Fruit fly (Drosophila melanogaster) whole organism, embryonic: ENCODE measurements around the gene CG12347.

Experiments used
- Ada2b ChIP-seq: fragments of 200-800 bp; sonication (Bioruptor generic); IDR thresholded peaks from 2 replicates; pipeline ENCODE4 v1.3.6; 2022; ENCODE audit warnings: missing biosample characterization, missing genetic modification characterization
- Aef1 ChIP-seq: fragments of 200-800 bp; sonication (Bioruptor generic); IDR thresholded peaks from 3 replicates; pipeline ENCODE4 v1.3.6; 2022; ENCODE audit warnings: missing biosample characterization, missing genetic modification characterization
- B-H2 ChIP-seq: fragments of 200-800 bp; sonication (Bioruptor generic); optimal IDR thresholded peaks from 2 replicates; lab custom pipeline; 2018; ENCODE audit warnings: missing biosample characterization, mild to moderate bottlenecking, missing genetic modification characterization
- CG11085 ChIP-seq: fragments of 200-800 bp; sonication (Bioruptor generic); IDR thresholded peaks from 2 replicates; pipeline ENCODE4 v1.3.6; 2022; ENCODE audit warnings: missing biosample characterization, missing genetic modification characterization
- CG11398 ChIP-seq: fragments of 200-800 bp; sonication (Bioruptor generic); optimal IDR thresholded peaks from 2 replicates; lab custom pipeline; 2016; ENCODE audit warnings: missing biosample characterization, missing genetic modification characterization
- CG11695 ChIP-seq: fragments of 200-800 bp; sonication (Bioruptor generic); IDR thresholded peaks from 3 replicates; pipeline ENCODE4 v1.3.6; 2022; ENCODE audit warnings: missing biosample characterization, missing genetic modification characterization
- CG12104 ChIP-seq: fragments of 200-800 bp; sonication (Bioruptor generic); optimal IDR thresholded peaks from 3 replicates; lab custom pipeline; 2016; ENCODE audit warnings: missing biosample characterization, missing genetic modification characterization
- CG13287 ChIP-seq: fragments of 200-800 bp; sonication (Bioruptor generic); IDR thresholded peaks from 2 replicates; pipeline ENCODE4 v1.3.6; 2022; ENCODE audit warnings: missing biosample characterization, missing genetic modification characterization; ENCODE audit not compliant: partially characterized antibody
- CG15696 ChIP-seq: fragments of 200-800 bp; sonication (Bioruptor generic); optimal IDR thresholded peaks from 2 replicates; lab custom pipeline; 2019; ENCODE audit warnings: missing biosample characterization, mild to moderate bottlenecking, missing genetic modification characterization, moderate library complexity
- CG16863 ChIP-seq: fragments of 200-800 bp; sonication (Bioruptor generic); optimal IDR thresholded peaks from 3 replicates; lab custom pipeline; 2016; ENCODE audit warnings: missing biosample characterization, missing genetic modification characterization
- CG17385 ChIP-seq: fragments of 200-800 bp; sonication (Bioruptor generic); optimal IDR thresholded peaks from 3 replicates; lab custom pipeline; 2018; ENCODE audit warnings: missing biosample characterization, mild to moderate bottlenecking, missing genetic modification characterization
- CG31224 ChIP-seq: fragments of 200-800 bp; sonication (Bioruptor generic); IDR thresholded peaks from 2 replicates; pipeline ENCODE4 v1.3.6; 2022; ENCODE audit warnings: missing biosample characterization, missing genetic modification characterization
- CG31365 ChIP-seq: fragments of 200-800 bp; sonication (Bioruptor generic); optimal IDR thresholded peaks from 2 replicates; lab custom pipeline; 2018; ENCODE audit warnings: missing biosample characterization, mild to moderate bottlenecking, missing genetic modification characterization
- CG4328 ChIP-seq: fragments of 200-800 bp; sonication (Bioruptor generic); optimal IDR thresholded peaks from 3 replicates; lab custom pipeline; 2017; ENCODE audit warnings: missing biosample characterization, missing genetic modification reagents, missing genetic modification characterization
- CG4360 ChIP-seq: fragments of 200-800 bp; sonication (Bioruptor generic); IDR thresholded peaks from 2 replicates; pipeline ENCODE4 v1.3.6; 2022; ENCODE audit warnings: missing biosample characterization, missing genetic modification characterization
- CG5245 ChIP-seq: fragments of 200-800 bp; sonication (Bioruptor generic); optimal IDR thresholded peaks from 3 replicates; lab custom pipeline; 2016; ENCODE audit warnings: missing biosample characterization, missing genetic modification characterization
- CG7357 ChIP-seq: fragments of 200-800 bp; sonication (Bioruptor generic); IDR thresholded peaks from 3 replicates; pipeline ENCODE4 v1.3.6; 2022; ENCODE audit warnings: missing biosample characterization, missing genetic modification characterization
- Chrac-16 ChIP-seq: fragments of 200-800 bp; sonication (Bioruptor generic); optimal IDR thresholded peaks from 3 replicates; lab custom pipeline; 2016; ENCODE audit warnings: missing biosample characterization, missing genetic modification characterization
- HLH3B ChIP-seq: fragments of 200-800 bp; sonication (Bioruptor generic); IDR thresholded peaks from 2 replicates; pipeline ENCODE4 v1.3.6; 2022; ENCODE audit warnings: missing biosample characterization, missing genetic modification characterization
- HLH4C ChIP-seq: fragments of 200-800 bp; sonication (Bioruptor generic); IDR thresholded peaks from 3 replicates; pipeline ENCODE4 v1.3.6; 2022; ENCODE audit warnings: missing biosample characterization, missing genetic modification characterization; ENCODE audit not compliant: partially characterized antibody
- HLH54F ChIP-seq: fragments of 200-800 bp; sonication (Bioruptor generic); optimal IDR thresholded peaks from 3 replicates; lab custom pipeline; 2016; ENCODE audit warnings: missing biosample characterization, missing genetic modification characterization
- Hmr ChIP-seq: fragments of 200-800 bp; sonication (Bioruptor generic); optimal IDR thresholded peaks from 3 replicates; lab custom pipeline; 2017; ENCODE audit warnings: mild to moderate bottlenecking, missing biosample characterization, missing genetic modification reagents, missing genetic modification characterization
- Hr51 ChIP-seq, 2 experiments: fragments of 200-800 bp; sonication (Bioruptor generic); optimal IDR thresholded peaks; 2 replicates in 1 of 2; 3 replicates in 1 of 2; lab custom pipeline; 2016 to 2018; ENCODE audit warnings: missing biosample characterization in 2 of 2, missing genetic modification characterization in 2 of 2, mild to moderate bottlenecking in 1 of 2, moderate library complexity in 1 of 2
- MBD-R2 ChIP-seq: fragments of 200-800 bp; sonication (Bioruptor generic); IDR thresholded peaks from 2 replicates; pipeline ENCODE4 v1.3.6; 2022; ENCODE audit warnings: missing biosample characterization, missing genetic modification characterization
- Max ChIP-seq: fragments of 200-800 bp; sonication (Bioruptor generic); optimal IDR thresholded peaks from 2 replicates; lab custom pipeline; 2016; ENCODE audit warnings: missing biosample characterization, mild to moderate bottlenecking, missing genetic modification characterization
- NK7.1 ChIP-seq: fragments of 200-800 bp; sonication (Bioruptor generic); optimal IDR thresholded peaks from 3 replicates; lab custom pipeline; 2016; ENCODE audit warnings: missing biosample characterization, missing genetic modification characterization
- TFAM ChIP-seq: fragments of 200-800 bp; sonication (Bioruptor generic); optimal IDR thresholded peaks from 2 replicates; lab custom pipeline; 2017; ENCODE audit warnings: missing biosample characterization, missing genetic modification characterization, inconsistent platforms
- Xbp1 ChIP-seq: fragments of 200-800 bp; sonication (Bioruptor generic); optimal IDR thresholded peaks from 3 replicates; lab custom pipeline; 2016; ENCODE audit warnings: missing biosample characterization, mild to moderate bottlenecking, missing genetic modification characterization
- aop ChIP-seq: fragments of 200-800 bp; sonication (Bioruptor generic); IDR thresholded peaks from 2 replicates; pipeline ENCODE4 v1.3.6; 2022; ENCODE audit warnings: missing biosample characterization, missing genetic modification characterization
- ase ChIP-seq: fragments of 200-800 bp; sonication (Bioruptor generic); IDR thresholded peaks from 3 replicates; pipeline ENCODE4 v1.3.6; 2022; ENCODE audit warnings: missing biosample characterization, missing genetic modification characterization
- bigmax ChIP-seq: fragments of 200-800 bp; sonication (Bioruptor generic); optimal IDR thresholded peaks from 2 replicates; lab custom pipeline; 2018; ENCODE audit warnings: missing biosample characterization, mild to moderate bottlenecking, missing genetic modification characterization
- btn ChIP-seq: fragments of 200-800 bp; sonication (Bioruptor generic); optimal IDR thresholded peaks from 2 replicates; lab custom pipeline; 2016; ENCODE audit warnings: missing biosample characterization, missing genetic modification characterization
- cg ChIP-seq: fragments of 200-800 bp; sonication (Bioruptor generic); optimal IDR thresholded peaks from 3 replicates; lab custom pipeline; 2019; ENCODE audit warnings: missing biosample characterization, mild to moderate bottlenecking, missing genetic modification characterization, moderate library complexity
- dan ChIP-seq: fragments of 200-800 bp; sonication (Bioruptor generic); IDR thresholded peaks from 2 replicates; pipeline ENCODE4 v1.3.6; 2022; ENCODE audit warnings: missing biosample characterization, missing genetic modification characterization
- grau ChIP-seq: fragments of 200-800 bp; optimal IDR thresholded peaks from 3 replicates; lab custom pipeline; 2019; ENCODE audit warnings: missing biosample characterization, mild to moderate bottlenecking, missing genetic modification characterization, moderate library complexity
- hb ChIP-seq: fragments of 200-800 bp; sonication (Bioruptor generic); IDR thresholded peaks from 3 replicates; pipeline ENCODE4 v1.3.6; 2022; ENCODE audit warnings: missing biosample characterization, missing genetic modification characterization; ENCODE audit not compliant: partially characterized antibody
- ken ChIP-seq: fragments of 200-800 bp; sonication (Bioruptor generic); IDR thresholded peaks from 3 replicates; pipeline ENCODE4 v1.3.6; 2022; ENCODE audit warnings: missing biosample characterization, missing genetic modification characterization
- lilli ChIP-seq: fragments of 200-800 bp; sonication (Bioruptor generic); optimal IDR thresholded peaks from 3 replicates; lab custom pipeline; 2016; ENCODE audit warnings: missing biosample characterization, missing genetic modification characterization
- nerfin-2 ChIP-seq: fragments of 200-800 bp; sonication (Bioruptor generic); IDR thresholded peaks from 2 replicates; pipeline ENCODE4 v1.3.6; 2022; ENCODE audit warnings: missing biosample characterization, missing genetic modification characterization; ENCODE audit not compliant: partially characterized antibody
- pb ChIP-seq: fragments of 200-800 bp; sonication (Bioruptor generic); optimal IDR thresholded peaks from 3 replicates; lab custom pipeline; 2016; ENCODE audit warnings: missing biosample characterization, missing genetic modification characterization
- pnt ChIP-seq: fragments of 200-800 bp; sonication (Bioruptor generic); optimal IDR thresholded peaks from 3 replicates; lab custom pipeline; 2016; ENCODE audit warnings: missing biosample characterization, missing genetic modification characterization
- pros ChIP-seq: fragments of 200-800 bp; sonication (Bioruptor generic); optimal IDR thresholded peaks from 3 replicates; lab custom pipeline; 2019; ENCODE audit warnings: missing biosample characterization, mild to moderate bottlenecking, missing genetic modification characterization, moderate library complexity
- pum ChIP-seq: fragments of 200-800 bp; sonication (Bioruptor generic); optimal IDR thresholded peaks from 2 replicates; lab custom pipeline; 2016; ENCODE audit warnings: missing biosample characterization, missing genetic modification characterization
- pzg ChIP-seq: fragments of 200-800 bp; sonication (Bioruptor generic); optimal IDR thresholded peaks from 3 replicates; lab custom pipeline; 2018; ENCODE audit warnings: missing biosample characterization, mild to moderate bottlenecking, missing genetic modification characterization, moderate library complexity
- repo ChIP-seq: fragments of 200-800 bp; sonication (Bioruptor generic); optimal IDR thresholded peaks from 2 replicates; lab custom pipeline; 2016; ENCODE audit warnings: missing biosample characterization, missing genetic modification characterization
- row ChIP-seq: fragments of 200-800 bp; sonication (Bioruptor generic); IDR thresholded peaks from 3 replicates; pipeline ENCODE4 v1.3.6; 2022; ENCODE audit warnings: missing biosample characterization, missing genetic modification characterization
- sim ChIP-seq: fragments of 200-800 bp; sonication (Bioruptor generic); IDR thresholded peaks from 2 replicates; pipeline ENCODE4 v1.3.6; 2022; ENCODE audit warnings: missing biosample characterization, missing genetic modification characterization
- sima ChIP-seq: fragments of 200-800 bp; sonication (Bioruptor generic); optimal IDR thresholded peaks from 2 replicates; lab custom pipeline; 2016; ENCODE audit warnings: missing biosample characterization, missing genetic modification characterization
- sna ChIP-seq: fragments of 200-800 bp; sonication (Bioruptor generic); IDR thresholded peaks from 2 replicates; pipeline ENCODE4 v1.3.6; 2022; ENCODE audit warnings: missing biosample characterization, missing genetic modification characterization; ENCODE audit not compliant: partially characterized antibody
- sqz ChIP-seq: fragments of 200-800 bp; sonication (Bioruptor generic); optimal IDR thresholded peaks from 3 replicates; lab custom pipeline; 2018; ENCODE audit warnings: missing biosample characterization, mild to moderate bottlenecking, missing genetic modification characterization
- ssp ChIP-seq: fragments of 200-800 bp; sonication (Bioruptor generic); IDR thresholded peaks from 2 replicates; pipeline ENCODE4 v1.3.6; 2022; ENCODE audit warnings: missing biosample characterization, missing genetic modification characterization
- yki ChIP-seq: fragments of >200 bp; optimal IDR thresholded peaks from 3 replicates; lab custom pipeline; 2018

The CG12347 gene

dm6 chr3R:17917871-17918499 is 11.7 kb downstream of the CG12347 start (continued):
- TF ChIP-seq CG31224 (GFP tag; lab: Robert Waterston, UW), result peak; percentile 80
- TF ChIP-seq CG5245 (GFP tag; lab: Kevin White, UChicago), result no peak
- TF ChIP-seq HLH4C, result no peak
- no peak for TF ChIP-seq dan (GFP tag; lab: Robert Waterston, UW)
- no peak for TF ChIP-seq MBD-R2 (GFP tag; lab: Robert Waterston, UW)
- no peak for TF ChIP-seq CG15696 (tag; lab: Kevin White, UChicago)
- no peak for TF ChIP-seq ken (GFP tag; lab: Robert Waterston, UW)
- no peak for TF ChIP-seq CG12104 (GFP tag; lab: Kevin White, UChicago)
- TF ChIP-seq CG13287, result no peak
- TF ChIP-seq sqz (GFP tag; lab: Kevin White, UChicago), result no peak
- TF ChIP-seq pnt (GFP tag; lab: Kevin White, UChicago), result no peak
- no peak for TF ChIP-seq CG11398 (GFP tag; lab: Kevin White, UChicago)
- no peak for TF ChIP-seq row (GFP tag; lab: Robert Waterston, UW)
- no peak for TF ChIP-seq CG17385
- no peak for TF ChIP-seq aop (GFP tag; lab: Robert Waterston, UW)
- TF ChIP-seq ase, result no peak
- TF ChIP-seq CG7357, result no peak
- no peak for TF ChIP-seq B-H2
- TF ChIP-seq cg, result peak; percentile 40
- TF ChIP-seq Hr51 (GFP tag; optimal IDR thresholded peaks at IDR 0.05; lab: Kevin White, UChicago), result peak in 1 of 2 experiments; percentile 11
- no peak for TF ChIP-seq repo
- TF ChIP-seq pros, result peak; percentile 0
- TF ChIP-seq sima (GFP tag; lab: Kevin White, UChicago), result no peak
- TF ChIP-seq Aef1, result no peak
- no peak for TF ChIP-seq yki (lab: Kevin White, UChicago)
- TF ChIP-seq pzg (GFP tag; lab: Kevin White, UChicago), result no peak
- peak; percentile 3 for TF ChIP-seq Hmr
- TF ChIP-seq nerfin-2 (GFP tag; lab: Robert Waterston, UW), result no peak
- TF ChIP-seq lilli (GFP tag; lab: Kevin White, UChicago), result no peak
- no peak for TF ChIP-seq ssp (GFP tag; lab: Robert Waterston, UW)
- no peak for TF ChIP-seq HLH54F (GFP tag; lab: Kevin White, UChicago)
- no peak for TF ChIP-seq grau (tag; lab: Kevin White, UChicago)
- no peak for TF ChIP-seq CG4360
- no peak for TF ChIP-seq CG11695
- no peak for TF ChIP-seq Xbp1 (GFP tag; lab: Kevin White, UChicago)
- no peak for TF ChIP-seq CG16863 (GFP tag; lab: Kevin White, UChicago)
- TF ChIP-seq HLH3B (GFP tag; lab: Robert Waterston, UW), result no peak
- TF ChIP-seq NK7.1 (GFP tag; lab: Kevin White, UChicago), result no peak
- no peak for TF ChIP-seq Ada2b (GFP tag; lab: Robert Waterston, UW)
- TF ChIP-seq CG11085, result no peak
- TF ChIP-seq TFAM (GFP tag; lab: Kevin White, UChicago), result no peak
- no peak for TF ChIP-seq bigmax (GFP tag; lab: Kevin White, UChicago)
- no peak for TF ChIP-seq pum (GFP tag; lab: Kevin White, UChicago)
- no peak for TF ChIP-seq sim
- no peak for TF ChIP-seq hb
- TF ChIP-seq Chrac-16 (GFP tag; lab: Kevin White, UChicago), result no peak
- no peak for TF ChIP-seq CG4328
- no peak for TF ChIP-seq Max (GFP tag; lab: Kevin White, UChicago)
- TF ChIP-seq pb (GFP tag; lab: Kevin White, UChicago), result no peak
- no peak for TF ChIP-seq btn
- TF ChIP-seq CG31365 (tag; lab: Kevin White, UChicago), result no peak
- no peak for TF ChIP-seq sna (GFP tag; lab: Robert Waterston, UW)
